Fruit fly (Drosophila melanogaster): ENCODE data around the gene MED20.

Gene MED20

DNA sequence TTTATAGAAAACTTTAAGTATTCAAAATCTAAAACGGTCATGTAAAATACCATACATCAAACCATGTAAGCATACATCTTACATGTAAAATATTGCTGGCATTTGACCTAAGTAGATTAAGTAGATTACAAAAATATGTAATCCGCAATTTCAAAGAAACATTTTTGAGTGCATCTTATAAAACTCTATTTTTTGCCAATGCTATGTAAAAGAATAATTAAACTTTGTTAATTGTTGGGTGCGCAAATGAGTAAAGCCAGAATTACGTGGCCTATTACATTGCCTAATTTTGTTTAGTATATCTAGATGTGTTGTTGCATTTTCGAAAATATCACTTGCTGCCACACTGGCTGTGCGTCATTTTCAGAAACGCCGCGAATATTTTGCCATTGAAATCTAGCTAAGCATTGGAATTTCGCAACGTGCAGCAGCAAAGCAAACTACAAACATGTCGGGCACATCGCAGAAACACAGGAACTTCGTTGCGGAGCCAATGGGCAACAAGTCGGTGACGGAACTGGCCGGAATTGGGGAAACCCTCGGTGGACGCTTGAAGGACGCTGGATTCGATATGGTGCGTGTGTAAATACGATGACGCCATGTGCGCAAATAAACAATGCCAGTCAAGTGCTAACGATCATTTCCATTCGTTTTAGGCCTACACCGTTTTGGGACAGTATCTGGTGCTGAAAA, 43.3 kb downstream of the MED20 start, which contains the start of gene baf (continued):
- peak; percentile 7 for TF ChIP-seq nmo (GFP tag; optimal IDR thresholded peaks at IDR 0.05)
- TF ChIP-seq CG11560 (tag; IDR thresholded peaks at IDR 0.05) = no peak
- no peak for TF ChIP-seq CG7372 (GFP tag; IDR thresholded peaks at IDR 0.05)

DNA sequence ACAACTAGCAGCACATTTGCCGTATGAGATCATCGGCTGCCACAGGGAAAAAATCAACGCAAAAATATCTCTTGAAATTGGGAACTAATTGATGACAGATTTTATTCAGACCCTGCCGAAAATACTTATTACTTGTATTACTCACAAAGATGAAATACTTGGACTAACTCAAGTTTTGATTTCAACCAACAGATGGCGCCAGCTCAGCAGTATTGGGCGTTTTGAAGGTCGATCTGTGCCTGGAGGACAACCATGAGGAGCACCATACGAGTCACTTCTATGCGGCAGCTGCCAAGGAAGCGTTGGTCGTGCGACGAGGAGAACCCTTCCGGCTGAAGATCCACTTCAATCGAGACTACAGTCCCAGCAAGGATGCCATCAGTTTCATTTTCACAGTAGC, 48.3 kb downstream of the MED20 start:
- TF ChIP-seq sqz (GFP tag; optimal IDR thresholded peaks at IDR 0.05) (no peak), CG10979 (tag; optimal IDR thresholded peaks at IDR 0.05) (peak; percentile 47), Pdp1 (GFP tag; optimal IDR thresholded peaks at IDR 0.05) (no peak), CG8089 (GFP tag; optimal IDR thresholded peaks at IDR 0.05) (no peak), wdn (GFP tag; IDR thresholded peaks at IDR 0.05) (no peak), Gsc (GFP tag; IDR thresholded peaks at IDR 0.05) (no peak), chinmo (GFP tag; IDR thresholded peaks at IDR 0.05; ENCODE audit: partially characterized antibody) (0 out of 4 replicates have a peak, but pooled peaks have one; percentile 1), CTCF (GFP tag; optimal IDR thresholded peaks at IDR 0.05) (peak; percentile 83), CG2199 (GFP tag; IDR thresholded peaks at IDR 0.05) (0 out of 3 replicates have a peak, but pooled peaks have one; percentile 50), sens (GFP tag) (peak; percentile 1)

Measured in whole organism, embryonic.